Worm (Caenorhabditis elegans): ENCODE data around the gene marc-1.

- no peak for TF ChIP-seq ref-1 (GFP tag; conservative IDR thresholded peaks at IDR 0.05)
- no peak for TF ChIP-seq cog-1 (tag; optimal IDR thresholded peaks at IDR 0.05)
- no peak for TF ChIP-seq med-1 (GFP tag; optimal IDR thresholded peaks at IDR 0.05; ENCODE audit: insufficient read depth)
- TF ChIP-seq klf-2 (GFP tag; conservative IDR thresholded peaks at IDR 0.05), result no peak
These were observed 26.9 kb upstream of the marc-1 start for ce11 chrV:9712418-9713173.
